Fruit fly (Drosophila melanogaster): Measurements from ENCODE around the gene OtopLa.

Gene OtopLa

DNA sequence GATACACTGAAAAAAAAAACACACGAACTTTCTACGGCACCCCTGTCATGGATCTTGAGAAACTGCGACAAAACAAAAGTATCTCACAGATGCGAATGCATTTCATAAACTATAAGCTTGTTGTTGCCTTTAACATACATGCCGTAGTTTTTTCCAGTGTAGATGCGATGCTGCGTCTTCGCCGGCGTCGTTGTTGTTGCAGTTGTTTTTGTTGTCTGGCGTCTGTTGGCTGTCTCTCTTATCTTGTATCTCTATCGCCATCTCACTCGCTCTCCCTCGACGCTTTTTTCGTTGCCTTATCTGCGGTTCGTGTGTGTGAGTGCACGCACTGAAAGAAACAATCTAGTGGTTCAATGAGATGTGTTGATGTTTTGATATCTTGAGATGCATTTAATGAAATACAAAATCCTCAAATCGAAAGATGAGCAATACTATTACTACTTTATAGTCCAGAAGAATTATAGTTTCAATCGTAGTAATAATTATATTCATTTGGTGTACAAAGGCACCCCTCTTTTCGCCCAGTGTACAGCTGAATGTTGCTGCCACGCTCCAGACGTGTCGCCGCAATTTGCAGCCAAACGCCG is 48.2 kb upstream of the OtopLa start (continued):
- peak; percentile 96 for TF ChIP-seq dmrt99B (tag; optimal IDR thresholded peaks at IDR 0.05)
- TF ChIP-seq Meics (GFP tag; optimal IDR thresholded peaks at IDR 0.05), result peak; percentile 94
- peak; percentile 82 for TF ChIP-seq schlank (tag; optimal IDR thresholded peaks at IDR 0.05)
- peak; percentile 95 for TF ChIP-seq emc (GFP tag; optimal IDR thresholded peaks at IDR 0.05)
- peak; percentile 97 for TF ChIP-seq Rfx (GFP tag; IDR thresholded peaks at IDR 0.05)
- peak; percentile 95 for TF ChIP-seq HHEX (GFP tag; optimal IDR thresholded peaks at IDR 0.05)
- no peak for TF ChIP-seq knrl (GFP tag; IDR thresholded peaks at IDR 0.05; ENCODE audit: partially characterized antibody)
- TF ChIP-seq ara (GFP tag; IDR thresholded peaks at IDR 0.05), result peak; percentile 98
- no peak for TF ChIP-seq CG7963 (GFP tag; IDR thresholded peaks at IDR 0.05; ENCODE audit: partially characterized antibody)
- peak; percentile 78 for TF ChIP-seq CG13894 (tag; optimal IDR thresholded peaks at IDR 0.05)
- peak in 1 of 2 experiments; percentile 68 for TF ChIP-seq crp (GFP tag; optimal IDR thresholded peaks at IDR 0.05)
- peak; percentile 93 for TF ChIP-seq CG1529 (GFP tag; optimal IDR thresholded peaks at IDR 0.05)
- peak; percentile 74; the same call in 1 of the 4 replicates for TF ChIP-seq chinmo (GFP tag; IDR thresholded peaks at IDR 0.05; ENCODE audit: partially characterized antibody)
- peak; percentile 50 to 69 for TF ChIP-seq insv (GFP tag; optimal IDR thresholded peaks at IDR 0.05)
- no peak for TF ChIP-seq hth (optimal IDR thresholded peaks at IDR 0.05)
- peak; percentile 92 for TF ChIP-seq CG17385 (GFP tag; optimal IDR thresholded peaks at IDR 0.05)
- TF ChIP-seq Nf-YA (GFP tag; IDR thresholded peaks at IDR 0.05), result peak; percentile 90
- peak; percentile 89 for TF ChIP-seq klu (GFP tag; IDR thresholded peaks at IDR 0.05)
- TF ChIP-seq CG8924 (tag; optimal IDR thresholded peaks at IDR 0.05), result peak; percentile 77
- peak; percentile 45 for TF ChIP-seq stwl (tag; optimal IDR thresholded peaks at IDR 0.05)
- peak; percentile 84 for TF ChIP-seq fd64A (GFP tag; optimal IDR thresholded peaks at IDR 0.05)
- peak; percentile 93 to 96 for TF ChIP-seq Hr51 (GFP tag; optimal IDR thresholded peaks at IDR 0.05)
- TF ChIP-seq CG6813 (GFP tag; optimal IDR thresholded peaks at IDR 0.05), result peak; percentile 92
- TF ChIP-seq CG13775 (GFP tag; optimal IDR thresholded peaks at IDR 0.05), result peak; percentile 93
- TF ChIP-seq C15 (GFP tag; IDR thresholded peaks at IDR 0.05), result peak; percentile 87; the same call in 2 of the 3 replicates
- TF ChIP-seq CG12769 (tag; optimal IDR thresholded peaks at IDR 0.05), result peak; percentile 91
- TF ChIP-seq gce (GFP tag; IDR thresholded peaks at IDR 0.05), result peak; percentile 94
- TF ChIP-seq gem (tag; optimal IDR thresholded peaks at IDR 0.05), result peak; percentile 95
- peak; percentile 81 for TF ChIP-seq Jarid2 (GFP tag; optimal IDR thresholded peaks at IDR 0.05)
- peak; percentile 58; the same call in 1 of the 2 replicates for TF ChIP-seq toy (GFP tag; IDR thresholded peaks at IDR 0.05)
- peak; percentile 48 for TF ChIP-seq exex (tag; optimal IDR thresholded peaks at IDR 0.05)
- TF ChIP-seq ro (GFP tag; IDR thresholded peaks at IDR 0.05), result peak; percentile 81
- no peak for TF ChIP-seq bbx (GFP tag; IDR thresholded peaks at IDR 0.05; ENCODE audit: partially characterized antibody)
- no peak for TF ChIP-seq Tbp (GFP tag; optimal IDR thresholded peaks at IDR 0.05)
- TF ChIP-seq CG8089 (GFP tag; optimal IDR thresholded peaks at IDR 0.05), result peak; percentile 98
- no peak for TF ChIP-seq hbn (GFP tag; IDR thresholded peaks at IDR 0.05; ENCODE audit: partially characterized antibody)
- peak; percentile 81 for TF ChIP-seq TFAM (GFP tag; optimal IDR thresholded peaks at IDR 0.05)
- TF ChIP-seq ind (GFP tag; optimal IDR thresholded peaks at IDR 0.05), result peak; percentile 98
- TF ChIP-seq Aef1 (GFP tag; IDR thresholded peaks at IDR 0.05), result peak; percentile 96
- peak; percentile 81 for TF ChIP-seq ham (GFP tag; IDR thresholded peaks at IDR 0.05)
- TF ChIP-seq CG10979 (tag; optimal IDR thresholded peaks at IDR 0.05), result peak; percentile 94
- TF ChIP-seq CG34422 (GFP tag; IDR thresholded peaks at IDR 0.05), result peak; percentile 97
- peak; percentile 58 for TF ChIP-seq tap (tag; optimal IDR thresholded peaks at IDR 0.05)
- TF ChIP-seq CG10209 (GFP tag; optimal IDR thresholded peaks at IDR 0.05), result peak; percentile 95
- TF ChIP-seq cas (GFP tag; IDR thresholded peaks at IDR 0.05), result peak; percentile 75
- peak; percentile 96 for TF ChIP-seq HLH54F (GFP tag; optimal IDR thresholded peaks at IDR 0.05)
- peak; percentile 90 for TF ChIP-seq CG3163 (GFP tag; optimal IDR thresholded peaks at IDR 0.05)
- peak; percentile 95 for TF ChIP-seq CG13424 (tag; optimal IDR thresholded peaks at IDR 0.05)
- peak; percentile 98 for TF ChIP-seq CG4617 (GFP tag; optimal IDR thresholded peaks at IDR 0.05; ENCODE audit: borderline replicate concordance)
